Worm (Caenorhabditis elegans) whole organism, L1 larva: ENCODE data around the gene F35A5.2.

Experiments
- aha-1 ChIP-seq: fragments of 150-350 bp; optimal IDR thresholded peaks from 2 replicates; lab custom pipeline; 2014; ENCODE audit warnings: missing biosample characterization, missing genetic modification characterization
- alr-1 ChIP-seq: fragments of 200-800 bp; sonication (Bioruptor generic); optimal IDR thresholded peaks from 2 replicates; lab custom pipeline; 2018; ENCODE audit warnings: borderline replicate concordance, mild to moderate bottlenecking, missing genetic modification characterization, missing compliant biosample characterization
- ama-1 ChIP-seq: fragments of 150-350 bp; optimal IDR thresholded peaks from 2 replicates; lab custom pipeline; 2014
- blmp-1 ChIP-seq: fragments of 150-350 bp; optimal IDR thresholded peaks from 2 replicates; lab custom pipeline; 2014; ENCODE audit warnings: missing biosample characterization, missing genetic modification characterization
- ceh-63 ChIP-seq: fragments of 200-800 bp; sonication (Bioruptor generic); optimal IDR thresholded peaks from 2 replicates; lab custom pipeline; 2018; ENCODE audit warnings: mild to moderate bottlenecking, missing genetic modification characterization, missing compliant biosample characterization
- ceh-90 ChIP-seq: sonication (generic microtip); optimal IDR thresholded peaks from 2 replicates; lab custom pipeline; 2016; ENCODE audit warnings: missing genetic modification characterization, missing compliant biosample characterization
- dsc-1 ChIP-seq: sonication (generic microtip); optimal IDR thresholded peaks from 2 replicates; lab custom pipeline; 2016; ENCODE audit warnings: mild to moderate bottlenecking, missing genetic modification characterization, missing compliant biosample characterization
- egl-27 ChIP-seq, 2 experiments: fragments of 150-350 bp in 1 of 2; sonication (generic microtip); optimal IDR thresholded peaks; 3 replicates each; lab custom pipeline; 2017 to 2018; ENCODE audit warnings: missing biosample characterization in 2 of 2, missing genetic modification characterization in 2 of 2, missing genetic modification reagents in 2 of 2
- elt-3 ChIP-seq, 6 experiments: fragments of 150-350 bp in 1 of 6; sonication (generic microtip); optimal IDR thresholded peaks; 2 replicates each; lab custom pipeline; 2017 to 2018; ENCODE audit warnings: missing biosample characterization in 6 of 6, missing genetic modification characterization in 6 of 6, inconsistent platforms in 1 of 6
- fkh-10 ChIP-seq: sonication (generic microtip); optimal IDR thresholded peaks from 2 replicates; lab custom pipeline; 2017; ENCODE audit warnings: missing biosample characterization, missing genetic modification reagents, missing genetic modification characterization
- grh-1 ChIP-seq: fragments of 200-800 bp; sonication (Bioruptor generic); IDR thresholded peaks from 2 replicates; pipeline ENCODE4 v1.3.6; 2022; ENCODE audit warnings: missing genetic modification reagents, missing genetic modification characterization, missing compliant biosample characterization
- hlh-4 ChIP-seq: sonication (generic microtip); optimal IDR thresholded peaks from 2 replicates; lab custom pipeline; 2016; ENCODE audit warnings: mild to moderate bottlenecking, missing genetic modification characterization, missing compliant biosample characterization
- isw-1 ChIP-seq: fragments of 200-800 bp; sonication (Bioruptor generic); IDR thresholded peaks from 2 replicates; pipeline ENCODE4 v1.3.6; 2022; ENCODE audit warnings: missing genetic modification characterization, missing compliant biosample characterization
- lin-13 ChIP-seq: fragments of 150-350 bp; optimal IDR thresholded peaks from 2 replicates; lab custom pipeline; 2014; ENCODE audit warnings: missing biosample characterization, missing genetic modification reagents, missing genetic modification characterization
- lin-14 ChIP-seq: fragments of 200-800 bp; sonication (Bioruptor generic); optimal IDR thresholded peaks from 2 replicates; lab custom pipeline; 2018; ENCODE audit warnings: mild to moderate bottlenecking, missing genetic modification characterization, moderate library complexity, missing compliant biosample characterization
- mdl-1 ChIP-seq, 2 experiments: fragments of 150-350 bp; optimal IDR thresholded peaks; 2 replicates each; lab custom pipeline; 2014 to 2017; ENCODE audit warnings: missing biosample characterization in 2 of 2, missing genetic modification characterization in 2 of 2, inconsistent platforms in 1 of 2
- mef-2 ChIP-seq: fragments of 150-350 bp; optimal IDR thresholded peaks from 2 replicates; lab custom pipeline; 2014; ENCODE audit warnings: missing biosample characterization, missing genetic modification characterization
- nhr-19 ChIP-seq: fragments of 200-800 bp; sonication (Bioruptor generic); conservative IDR thresholded peaks from 2 replicates; pipeline ENCODE4 v1.3.6; 2022; ENCODE audit warnings: missing genetic modification characterization, missing compliant biosample characterization
- nhr-20 ChIP-seq: sonication (generic microtip); optimal IDR thresholded peaks from 2 replicates; lab custom pipeline; 2016; ENCODE audit warnings: mild to moderate bottlenecking, missing genetic modification characterization, missing compliant biosample characterization
- nhr-237 ChIP-seq: fragments of 150-350 bp; optimal IDR thresholded peaks from 2 replicates; lab custom pipeline; 2014; ENCODE audit warnings: missing biosample characterization, missing genetic modification characterization
- nhr-28 ChIP-seq: fragments of 150-350 bp; optimal IDR thresholded peaks from 2 replicates; lab custom pipeline; 2014; ENCODE audit warnings: missing biosample characterization, missing genetic modification characterization
- nhr-47 ChIP-seq: sonication (generic microtip); optimal IDR thresholded peaks from 2 replicates; lab custom pipeline; 2016; ENCODE audit warnings: mild to moderate bottlenecking, missing genetic modification characterization, moderate library complexity, missing compliant biosample characterization
- nhr-77 ChIP-seq: fragments of 150-350 bp; optimal IDR thresholded peaks from 2 replicates; lab custom pipeline; 2014; ENCODE audit warnings: missing biosample characterization, missing genetic modification characterization
- nhr-85 ChIP-seq: sonication (generic microtip); peaks from one replicate; lab custom pipeline; 2016; ENCODE audit warnings: missing genetic modification characterization, inconsistent platforms, missing compliant biosample characterization
- pag-3 ChIP-seq: sonication (generic microtip); optimal IDR thresholded peaks from 2 replicates; lab custom pipeline; 2017; ENCODE audit warnings: missing genetic modification characterization, mild to moderate bottlenecking, missing compliant biosample characterization, antibody characterized with exemption, borderline replicate concordance; ENCODE audit not compliant: insufficient read depth
- pqm-1 ChIP-seq: sonication (generic microtip); optimal IDR thresholded peaks from 3 replicates; lab custom pipeline; 2017; ENCODE audit warnings: missing biosample characterization, missing genetic modification characterization
- rnt-1 ChIP-seq: sonication (generic microtip); optimal IDR thresholded peaks from 2 replicates; lab custom pipeline; 2016; ENCODE audit warnings: mild to moderate bottlenecking, missing genetic modification characterization, moderate library complexity, missing compliant biosample characterization
- snu-23 ChIP-seq: sonication (generic microtip); optimal IDR thresholded peaks from 2 replicates; lab custom pipeline; 2016; ENCODE audit warnings: missing genetic modification characterization, missing compliant biosample characterization
- sox-4 ChIP-seq: sonication (generic microtip); optimal IDR thresholded peaks from 2 replicates; lab custom pipeline; 2016; ENCODE audit warnings: missing genetic modification characterization, missing compliant biosample characterization
- sup-37 ChIP-seq: fragments of 200-800 bp; sonication (Bioruptor generic); optimal IDR thresholded peaks from 2 replicates; lab custom pipeline; 2018; ENCODE audit warnings: mild to moderate bottlenecking, missing genetic modification characterization, missing compliant biosample characterization
- swsn-7 ChIP-seq: sonication (generic microtip); optimal IDR thresholded peaks from 2 replicates; lab custom pipeline; 2016; ENCODE audit warnings: missing genetic modification characterization, missing compliant biosample characterization
- tbx-2 ChIP-seq: sonication (generic microtip); optimal IDR thresholded peaks from 2 replicates; lab custom pipeline; 2016; ENCODE audit warnings: missing genetic modification characterization, missing compliant biosample characterization
- unc-98 ChIP-seq: fragments of 200-800 bp; sonication (Bioruptor generic); IDR thresholded peaks from 2 replicates; pipeline ENCODE4 v1.3.6; 2022; ENCODE audit warnings: missing genetic modification characterization, missing compliant biosample characterization
- xbp-1 ChIP-seq: sonication (generic microtip); optimal IDR thresholded peaks from 2 replicates; lab custom pipeline; 2016; ENCODE audit warnings: missing genetic modification characterization, missing compliant biosample characterization
- zag-1 ChIP-seq: fragments of 150-350 bp; optimal IDR thresholded peaks from 2 replicates; lab custom pipeline; 2014; ENCODE audit warnings: missing biosample characterization, missing genetic modification characterization
- zip-4 ChIP-seq: fragments of 200-800 bp; sonication (Bioruptor generic); optimal IDR thresholded peaks from 2 replicates; lab custom pipeline; 2018; ENCODE audit warnings: mild to moderate bottlenecking, missing genetic modification characterization, moderate library complexity, missing compliant biosample characterization

F35A5.2 gene

DNA sequence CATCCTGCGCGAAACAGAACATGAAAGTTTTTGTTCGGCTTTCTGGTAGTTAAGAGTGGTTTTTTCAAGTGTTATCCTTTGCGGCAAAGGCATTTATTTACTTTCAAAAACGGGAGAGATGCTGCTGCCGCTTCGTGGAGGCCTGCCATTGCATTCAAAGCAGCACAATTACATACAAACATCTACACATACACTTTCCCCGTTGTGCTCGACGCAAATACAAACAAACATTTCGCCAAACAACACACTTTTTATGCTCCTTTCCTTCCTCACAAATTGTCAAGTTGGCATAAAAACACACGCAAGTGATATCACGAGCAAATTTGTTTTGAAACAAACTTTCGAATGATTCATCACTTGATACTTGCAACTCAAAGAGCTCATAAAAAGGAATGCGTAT, 21.2 kb downstream of the F35A5.2 start:
- TF ChIP-seq nhr-77 (peak; percentile 44), pqm-1 (tag; lab: Kevin White, UChicago) (no peak), hlh-4 (tag; lab: Kevin White, UChicago) (no peak), lin-14 (GFP tag; lab: Kevin White, UChicago) (peak; percentile 55), ama-1 (lab: Kevin White, UChicago) (peak; percentile 1), dsc-1 (no peak), tbx-2 (tag; lab: Kevin White, UChicago) (peak; percentile 45), egl-27 (tag; optimal IDR thresholded peaks at IDR 0.05; lab: Kevin White, UChicago) (peak in 1 of 2 experiments; percentile 21), nhr-19 (GFP tag; lab: Robert Waterston, UW) (no peak), nhr-28 (tag; lab: Kevin White, UChicago) (no peak), mdl-1 (tag; optimal IDR thresholded peaks at IDR 0.05; lab: Kevin White, UChicago) (peak in 1 of 2 experiments; percentile 12), rnt-1 (tag; lab: Kevin White, UChicago) (peak; percentile 11), nhr-20 (tag; lab: Kevin White, UChicago) (peak; percentile 5)

DNA sequence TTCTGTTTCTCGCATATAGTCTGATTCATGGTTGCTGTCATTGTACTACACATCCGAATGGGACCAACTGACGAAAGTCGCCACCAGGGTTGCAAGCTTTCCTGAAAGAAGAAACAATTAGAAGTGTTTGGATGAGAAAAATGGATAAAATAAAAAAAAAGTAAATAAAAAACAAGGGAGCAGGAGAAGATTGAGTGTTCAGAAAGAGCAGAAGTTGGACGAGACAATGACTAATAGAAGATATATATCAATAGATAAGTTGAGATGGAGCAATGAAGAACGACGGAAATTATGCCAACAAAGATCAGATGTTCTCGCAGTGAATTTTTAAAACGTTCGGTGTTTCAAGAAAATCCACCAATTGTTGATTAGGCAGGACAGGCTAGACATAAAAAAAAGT, 21.9 kb downstream of the F35A5.2 start, which contains the start of gene fkh-9:
Gene fkh-9, minus strand, starts transcription at position 101 of the 400 bp plus-strand sequence.
- TF ChIP-seq isw-1 (no peak), swsn-7 (tag; lab: Kevin White, UChicago) (no peak), grh-1 (GFP tag; lab: Robert Waterston, UW) (no peak), mdl-1 (tag; optimal IDR thresholded peaks at IDR 0.05; lab: Kevin White, UChicago) (no peak), rnt-1 (tag; lab: Kevin White, UChicago) (no peak), blmp-1 (no peak), zip-4 (GFP tag; lab: Kevin White, UChicago) (no peak), sup-37 (GFP tag; lab: Kevin White, UChicago) (no peak), alr-1 (no peak), sox-4 (tag; lab: Kevin White, UChicago) (no peak), mef-2 (tag; lab: Kevin White, UChicago) (no peak), ceh-90 (no peak), pag-3 (tag; lab: Kevin White, UChicago) (no peak), nhr-47 (no peak), elt-3 (tag; optimal IDR thresholded peaks at IDR 0.05; lab: Kevin White, UChicago) (no peak), zag-1 (tag; lab: Kevin White, UChicago) (no peak)

DNA sequence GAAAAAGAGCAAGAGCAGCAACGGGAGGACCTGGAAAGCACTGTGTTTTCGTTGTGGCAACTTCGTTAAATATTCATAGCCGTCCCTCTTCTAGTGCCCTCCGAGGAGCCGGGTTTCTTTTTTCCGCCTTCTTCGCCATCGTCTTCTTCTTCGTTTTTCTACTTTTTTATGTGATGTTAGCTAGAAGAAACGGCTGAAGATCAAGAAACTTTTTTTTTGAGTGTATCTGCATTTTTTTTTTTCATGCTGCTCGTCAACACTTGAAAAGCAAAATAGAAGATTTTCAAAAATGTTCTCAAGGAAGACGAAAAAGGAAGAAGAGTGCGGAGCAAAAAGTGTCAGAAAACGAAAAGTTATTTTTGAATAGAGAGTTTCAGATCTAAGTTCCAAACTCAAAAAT, 22.4 kb downstream of the F35A5.2 start:
- peak; percentile 42 for TF ChIP-seq fkh-10 (GFP tag; lab: Kevin White, UChicago)
- no peak for TF ChIP-seq unc-98 (GFP tag; lab: Robert Waterston, UW)
- TF ChIP-seq, all 84 proteins: peak for 1

DNA sequence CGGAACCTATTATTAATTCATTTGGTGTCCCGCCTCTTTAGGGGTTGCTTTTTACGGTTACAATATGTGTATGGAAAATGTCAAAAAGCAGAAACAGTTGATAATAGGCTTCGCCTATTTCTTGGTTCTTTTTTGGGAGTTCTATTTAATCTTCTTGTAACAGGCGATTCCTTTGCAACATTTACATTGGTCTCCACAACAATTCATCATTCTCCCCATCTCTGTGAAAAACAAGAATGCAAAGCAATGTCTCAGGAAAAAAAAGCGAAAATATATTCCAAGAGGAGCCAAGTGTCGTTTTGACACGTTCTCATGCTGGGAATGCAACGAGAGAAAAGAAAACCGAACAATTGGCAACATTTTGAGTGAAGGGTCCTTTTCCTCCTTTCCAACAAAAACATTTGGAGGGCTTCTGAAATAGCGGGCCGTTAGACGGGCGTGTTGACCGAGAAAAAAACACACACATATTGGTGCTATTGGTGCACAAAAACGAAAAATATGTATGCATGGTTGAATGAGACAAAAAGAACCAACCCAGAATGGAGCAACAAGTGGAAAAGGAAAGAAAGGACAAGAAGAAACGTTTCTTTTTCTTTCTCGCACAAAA, 23.8 kb downstream of the F35A5.2 start:
- TF ChIP-seq pqm-1 (tag; lab: Kevin White, UChicago) = no peak
- TF ChIP-seq fkh-10 (GFP tag; lab: Kevin White, UChicago) = peak; percentile 14
- no peak for TF ChIP-seq rnt-1 (tag; lab: Kevin White, UChicago)
- no peak for TF ChIP-seq blmp-1
- TF ChIP-seq ceh-63 (GFP tag; lab: Kevin White, UChicago) = no peak
- no peak for TF ChIP-seq nhr-237
- TF ChIP-seq snu-23 (GFP tag; lab: Kevin White, UChicago) = no peak
- no peak for TF ChIP-seq tbx-2 (tag; lab: Kevin White, UChicago)
- TF ChIP-seq nhr-85 (tag; lab: Kevin White, UChicago) = no peak
- TF ChIP-seq aha-1 (tag; lab: Kevin White, UChicago) = no peak
- TF ChIP-seq zag-1 (tag; lab: Kevin White, UChicago) = no peak
- TF ChIP-seq lin-13 (GFP tag; lab: Kevin White, UChicago) = no peak
- TF ChIP-seq lin-14 (GFP tag; lab: Kevin White, UChicago) = peak; percentile 32
- no peak for TF ChIP-seq ama-1 (lab: Kevin White, UChicago)
- no peak for TF ChIP-seq xbp-1 (tag; lab: Kevin White, UChicago)
- no peak for TF ChIP-seq grh-1 (GFP tag; lab: Robert Waterston, UW)
- TF ChIP-seq nhr-47 = no peak
